Fruit fly (Drosophila melanogaster): Measurements from ENCODE around the gene CG13474.

The CG13474 gene

dm6 chr3L:14668638-14669037 is 28.3 kb downstream of the CG13474 start:
- TF ChIP-seq exex (tag; optimal IDR thresholded peaks at IDR 0.05) (peak; percentile 31), CG15269 (tag; optimal IDR thresholded peaks at IDR 0.05) (peak; percentile 10), abd-A (tag; optimal IDR thresholded peaks at IDR 0.05) (no peak), Dip2 (GFP tag; IDR thresholded peaks at IDR 0.05) (no peak), Sin3A (optimal IDR thresholded peaks at IDR 0.05) (no peak), grn (GFP tag; optimal IDR thresholded peaks at IDR 0.05) (peak; percentile 73), zfh1 (GFP tag; IDR thresholded peaks at IDR 0.05) (0 out of 3 replicates have a peak, but pooled peaks have one; percentile 5), Hr78 (GFP tag; optimal IDR thresholded peaks at IDR 0.05) (peak in 1 of 2 experiments; percentile 46), CG2199 (GFP tag; IDR thresholded peaks at IDR 0.05) (peak; percentile 86; the same call in 2 of the 3 replicates)

- TF ChIP-seq CG7928 (GFP tag; optimal IDR thresholded peaks at IDR 0.05): peak; percentile 51
- TF ChIP-seq Elba2 (GFP tag; optimal IDR thresholded peaks at IDR 0.05): peak; percentile 23
- no peak for TF ChIP-seq CG16813 (GFP tag; IDR thresholded peaks at IDR 0.05; ENCODE audit: partially characterized antibody)
- no peak for TF ChIP-seq CG8478 (optimal IDR thresholded peaks at IDR 0.05)
- TF ChIP-seq bsh (GFP tag; optimal IDR thresholded peaks at IDR 0.05): peak; percentile 88 to 95
- peak; percentile 78 for TF ChIP-seq aop (GFP tag; IDR thresholded peaks at IDR 0.05)
- peak; percentile 93 for TF ChIP-seq CG12391 (tag; optimal IDR thresholded peaks at IDR 0.05)
- TF ChIP-seq CG2875 (GFP tag; optimal IDR thresholded peaks at IDR 0.05): peak; percentile 83
- TF ChIP-seq zfh1 (GFP tag; IDR thresholded peaks at IDR 0.05): peak; percentile 92
- peak; percentile 82 for TF ChIP-seq CG18476 (GFP tag; optimal IDR thresholded peaks at IDR 0.05)
- TF ChIP-seq CG2712 (tag; optimal IDR thresholded peaks at IDR 0.05): peak; percentile 94
- peak; percentile 84 for TF ChIP-seq zf30C (GFP tag; optimal IDR thresholded peaks at IDR 0.05)
- no peak for TF ChIP-seq Dfd (GFP tag; optimal IDR thresholded peaks at IDR 0.05)
- TF ChIP-seq CG12769 (tag; optimal IDR thresholded peaks at IDR 0.05): peak; percentile 92
- TF ChIP-seq CG10654 (GFP tag; optimal IDR thresholded peaks at IDR 0.05): peak; percentile 83
- peak; percentile 83 for TF ChIP-seq kay (GFP tag; optimal IDR thresholded peaks at IDR 0.05)
- peak; percentile 91 for TF ChIP-seq CG17328 (GFP tag; IDR thresholded peaks at IDR 0.05)
- peak; percentile 54 for TF ChIP-seq psq (GFP tag; optimal IDR thresholded peaks at IDR 0.05)
- TF ChIP-seq Usf (GFP tag; optimal IDR thresholded peaks at IDR 0.05): peak; percentile 61
- TF ChIP-seq ssp (GFP tag; IDR thresholded peaks at IDR 0.05): no peak; the same call in 1 of the 2 replicates
- TF ChIP-seq CG17359 (tag; optimal IDR thresholded peaks at IDR 0.05): peak; percentile 92
- no peak for TF ChIP-seq Dp (GFP tag; optimal IDR thresholded peaks at IDR 0.05)
- TF ChIP-seq Hey (tag; optimal IDR thresholded peaks at IDR 0.05): peak; percentile 96
- peak; percentile 85 for TF ChIP-seq Spps (tag; optimal IDR thresholded peaks at IDR 0.05)
- TF ChIP-seq E2f1 (GFP tag; IDR thresholded peaks at IDR 0.05): peak; percentile 83
- no peak for TF ChIP-seq mld (GFP tag; IDR thresholded peaks at IDR 0.05; ENCODE audit: partially characterized antibody)
- peak; percentile 84 for TF ChIP-seq run (tag; optimal IDR thresholded peaks at IDR 0.05)
- TF ChIP-seq wek (GFP tag; optimal IDR thresholded peaks at IDR 0.05): peak; percentile 71
- peak; percentile 85 for TF ChIP-seq Camta (GFP tag; optimal IDR thresholded peaks at IDR 0.05)
- TF ChIP-seq CG14050 (GFP tag; IDR thresholded peaks at IDR 0.05): peak; percentile 81
- TF ChIP-seq Rx (GFP tag; IDR thresholded peaks at IDR 0.05): peak; percentile 65
- TF ChIP-seq ems (GFP tag; optimal IDR thresholded peaks at IDR 0.05): peak; percentile 92
- TF ChIP-seq gcm2 (GFP tag; optimal IDR thresholded peaks at IDR 0.05): peak; percentile 82
- peak; percentile 85 for TF ChIP-seq CG10209 (GFP tag; optimal IDR thresholded peaks at IDR 0.05)
- TF ChIP-seq CG10267 (tag; optimal IDR thresholded peaks at IDR 0.05): peak; percentile 85
- peak; percentile 56 for TF ChIP-seq mirr (GFP tag; optimal IDR thresholded peaks at IDR 0.05)
- peak; percentile 48; the same call in 2 of the 3 replicates for TF ChIP-seq CG7357 (GFP tag; IDR thresholded peaks at IDR 0.05)
- peak; percentile 79 for TF ChIP-seq ap (GFP tag; IDR thresholded peaks at IDR 0.05)
- TF ChIP-seq CG14710 (tag; optimal IDR thresholded peaks at IDR 0.05): peak; percentile 89
- TF ChIP-seq YL-1 (GFP tag; optimal IDR thresholded peaks at IDR 0.05): peak; percentile 27
- peak; percentile 85 for TF ChIP-seq NK7.1 (GFP tag; optimal IDR thresholded peaks at IDR 0.05)
Measured at dm6 chr3L:14665802-14666351, 31.0 kb downstream of the CG13474 start.

Data from whole organism, embryonic.